Fruit fly (Drosophila melanogaster) whole organism: ENCODE measurements around the gene CG15403.
"Not testable (repeated sequence)": the region's sequence is repeated elsewhere in the genome, so short reads cannot be mapped to it uniquely, and the experiment has no call there.

Source experiments
- CG8478 ChIP-seq: fragments of >200 bp; optimal IDR thresholded peaks from 2 replicates; lab custom pipeline; 2018; ENCODE audit warnings: inconsistent platforms
- Dll ChIP-seq: fragments of >200 bp; optimal IDR thresholded peaks from 2 replicates; lab custom pipeline; 2017
- EcR ChIP-seq, 2 experiments: fragments of >200 bp; optimal IDR thresholded peaks; 2 replicates each; lab custom pipeline; 2017; ENCODE audit warnings: missing biosample characterization in 2 of 2, missing genetic modification characterization in 2 of 2, missing genetic modification reagents in 2 of 2
- pan ChIP-seq: fragments of >200 bp; optimal IDR thresholded peaks from 2 replicates; lab custom pipeline; 2017
- psq ChIP-seq: fragments of >200 bp; optimal IDR thresholded peaks from 2 replicates; lab custom pipeline; 2017
- usp ChIP-seq: fragments of >200 bp; optimal IDR thresholded peaks from 2 replicates; lab custom pipeline; 2017; ENCODE audit warnings: missing biosample characterization, missing genetic modification characterization, mixed read lengths

The CG15403 gene

DNA sequence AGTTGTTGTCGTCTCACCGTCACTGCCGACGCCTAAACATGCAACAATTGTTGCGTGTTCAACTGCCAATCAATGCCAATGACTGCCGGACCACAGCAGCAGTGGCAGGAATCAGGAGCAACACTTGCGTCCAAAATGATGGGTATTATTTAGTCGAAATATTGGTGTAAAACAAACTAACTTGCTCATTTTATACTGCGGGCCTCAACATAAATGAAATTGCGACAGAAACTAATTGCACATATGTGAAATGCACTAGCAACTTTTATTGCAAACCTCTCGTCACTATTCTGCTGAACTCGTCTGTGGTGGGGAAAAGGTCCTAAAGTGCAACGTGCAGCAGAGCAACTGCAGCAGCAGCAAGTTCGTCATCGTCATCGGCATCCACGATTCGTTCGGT is 26.3 kb downstream of the CG15403 start:
- TF ChIP-seq CG8478 (lab: Kevin White, UChicago), result no peak
- no peak for TF ChIP-seq psq (lab: Kevin White, UChicago)
- no peak for TF ChIP-seq Dll (lab: Kevin White, UChicago)
- no peak for TF ChIP-seq EcR (GFP tag; optimal IDR thresholded peaks at IDR 0.05; lab: Kevin White, UChicago)
- no peak for TF ChIP-seq pan (lab: Kevin White, UChicago)
- TF ChIP-seq usp (GFP tag; lab: Kevin White, UChicago), result no peak

dm6 chr2L:3155804-3156203 is 27.4 kb downstream of the CG15403 start:
- TF ChIP-seq psq (lab: Kevin White, UChicago), result no peak
- no peak for TF ChIP-seq Dll (lab: Kevin White, UChicago)
- no peak for TF ChIP-seq EcR (GFP tag; optimal IDR thresholded peaks at IDR 0.05; lab: Kevin White, UChicago)
- TF ChIP-seq CG8478 (lab: Kevin White, UChicago), result no peak
- TF ChIP-seq usp (GFP tag; lab: Kevin White, UChicago), result no peak
- TF ChIP-seq pan (lab: Kevin White, UChicago), result no peak

- TF ChIP-seq CG8478 (lab: Kevin White, UChicago) (no peak), EcR (GFP tag; optimal IDR thresholded peaks at IDR 0.05; lab: Kevin White, UChicago) (no peak), pan (lab: Kevin White, UChicago) (no peak), usp (GFP tag; lab: Kevin White, UChicago) (no peak), Dll (lab: Kevin White, UChicago) (no peak), psq (lab: Kevin White, UChicago) (no peak)
Observed at dm6 chr2L:3158260-3159072, 30.0 kb downstream of the CG15403 start.

DNA sequence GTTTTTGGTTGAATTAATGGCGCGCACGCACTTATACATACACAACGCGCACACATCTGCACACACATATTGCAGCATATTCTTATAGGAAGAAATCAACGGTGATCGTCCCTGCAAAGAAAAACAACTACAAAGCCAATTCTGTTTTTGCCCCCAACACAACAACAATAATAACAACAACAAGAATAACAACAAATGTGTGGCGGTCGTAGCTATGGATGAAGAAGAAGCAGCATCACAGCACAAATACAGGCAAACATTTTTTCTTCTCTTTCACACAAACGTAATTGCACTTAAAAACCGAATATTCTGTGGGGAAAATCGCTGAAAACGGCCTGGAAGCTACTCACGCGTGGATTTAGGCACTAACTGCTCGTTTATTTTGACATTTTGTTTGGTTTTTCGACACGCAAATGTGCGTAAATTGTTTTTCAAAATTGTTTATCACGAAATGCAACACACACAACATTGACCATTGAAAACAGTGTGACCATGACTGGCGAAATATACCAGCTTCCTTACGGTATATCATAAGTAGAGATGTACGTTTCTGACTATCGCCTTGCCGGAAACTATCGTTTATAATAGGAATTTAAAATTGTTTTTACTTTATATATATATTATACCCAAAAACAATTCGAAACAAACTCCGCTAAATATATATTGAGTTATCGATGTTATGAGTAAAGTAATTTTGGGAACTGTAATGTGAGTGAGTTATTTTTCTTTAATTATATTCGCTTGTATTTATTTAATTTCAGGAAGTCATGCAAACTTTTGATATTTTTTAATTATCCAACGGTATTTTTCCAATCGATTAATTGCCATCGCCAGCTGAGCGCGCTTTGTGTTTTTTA is 30.9 kb downstream of the CG15403 start, which contains the start of the genes Mad and gkt:
Mad (minus strand) TSS at position 500 of the 857 bp plus-strand sequence.
gkt (plus strand) TSS at position 807 of the 857 bp plus-strand sequence.
- TF ChIP-seq CG8478 (lab: Kevin White, UChicago) (no peak), usp (GFP tag; lab: Kevin White, UChicago) (no peak), pan (lab: Kevin White, UChicago) (no peak), Dll (lab: Kevin White, UChicago) (no peak), EcR (GFP tag; optimal IDR thresholded peaks at IDR 0.05; lab: Kevin White, UChicago) (no peak)

DNA sequence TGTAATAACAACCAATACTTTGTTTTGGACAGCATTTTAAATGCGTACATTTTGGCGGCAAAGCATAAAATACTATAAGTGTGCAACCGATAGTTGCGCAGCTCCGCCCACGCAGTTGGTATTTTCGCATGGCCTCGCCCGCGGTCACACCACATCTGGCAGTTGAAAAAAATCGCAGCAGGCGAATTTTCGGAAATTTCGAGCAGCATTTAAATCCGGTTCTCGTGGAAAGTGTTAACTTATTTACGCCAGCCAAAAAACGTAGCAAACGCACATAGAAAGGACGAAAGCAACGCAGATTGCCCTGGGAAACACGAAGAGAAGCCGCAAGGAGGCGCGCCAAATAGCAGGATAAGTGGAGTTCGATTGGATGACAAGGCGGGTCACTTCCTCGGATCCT is 35.1 kb downstream of the CG15403 start, which contains the start of gene Hydr2:
Hydr2 (plus strand) TSS at position 156 of the 400 bp plus-strand sequence.
- not testable (repeated sequence) for TF ChIP-seq pan (lab: Kevin White, UChicago); EcR (GFP tag; optimal IDR thresholded peaks at IDR 0.05; lab: Kevin White, UChicago); psq (lab: Kevin White, UChicago)

dm6 chr2L:3164257-3165021 is 36.0 kb downstream of the CG15403 start:
- TF ChIP-seq Dll (lab: Kevin White, UChicago) (no peak), pan (lab: Kevin White, UChicago) (no peak), usp (GFP tag; lab: Kevin White, UChicago) (no peak), EcR (GFP tag; optimal IDR thresholded peaks at IDR 0.05; lab: Kevin White, UChicago) (no peak), psq (lab: Kevin White, UChicago) (no peak), CG8478 (lab: Kevin White, UChicago) (no peak)

DNA sequence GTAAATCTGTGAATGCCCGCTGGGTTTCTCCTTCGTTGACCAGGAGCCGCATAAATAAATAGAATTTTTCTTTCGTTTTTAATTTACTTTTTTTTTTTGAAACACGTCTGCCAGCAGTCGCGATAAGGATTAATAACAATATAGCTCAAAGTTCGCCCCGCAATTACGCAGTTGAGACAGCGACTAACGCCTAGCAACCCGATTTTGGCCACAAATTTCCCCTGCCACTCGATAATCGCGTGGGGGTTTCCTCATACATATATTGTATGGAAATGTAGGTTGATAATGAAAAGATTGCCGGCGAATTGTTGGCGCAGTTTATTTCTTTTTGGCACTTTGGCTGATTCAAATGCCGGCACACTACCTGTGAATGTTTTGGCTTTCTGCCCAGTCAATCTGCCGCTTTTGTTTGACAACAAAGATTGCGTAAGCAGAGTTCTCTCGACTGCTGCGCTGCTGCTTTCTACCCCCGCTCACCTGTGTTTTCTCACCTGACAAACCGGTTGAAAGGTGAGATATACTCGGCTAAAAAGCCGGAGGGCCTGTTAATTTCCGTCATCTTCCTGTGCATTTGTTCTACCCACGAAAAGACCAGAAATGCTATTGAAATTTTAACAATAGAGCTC is 36.7 kb downstream of the CG15403 start:
- no peak for TF ChIP-seq pan (lab: Kevin White, UChicago)
- TF ChIP-seq CG8478 (lab: Kevin White, UChicago), result no peak
- TF ChIP-seq usp (GFP tag; lab: Kevin White, UChicago), result no peak
- TF ChIP-seq EcR (GFP tag; optimal IDR thresholded peaks at IDR 0.05; lab: Kevin White, UChicago), result no peak
- TF ChIP-seq psq (lab: Kevin White, UChicago), result no peak

- TF ChIP-seq Dll (lab: Kevin White, UChicago) (no peak), psq (lab: Kevin White, UChicago) (no peak), EcR (GFP tag; optimal IDR thresholded peaks at IDR 0.05; lab: Kevin White, UChicago) (no peak), usp (GFP tag; lab: Kevin White, UChicago) (no peak)
Observed at dm6 chr2L:3166710-3167109, 38.3 kb downstream of the CG15403 start.

dm6 chr2L:3170949-3171579 is 42.6 kb downstream of the CG15403 start, which contains the start of gene CG44002:
TSS of gene CG44002 (minus strand) at chr2L:3171092.
- no peak for TF ChIP-seq psq (lab: Kevin White, UChicago)
- no peak for TF ChIP-seq pan (lab: Kevin White, UChicago)
- no peak for TF ChIP-seq CG8478 (lab: Kevin White, UChicago)
- TF ChIP-seq EcR (GFP tag; optimal IDR thresholded peaks at IDR 0.05; lab: Kevin White, UChicago), result no peak
- no peak for TF ChIP-seq Dll (lab: Kevin White, UChicago)
- no peak for TF ChIP-seq usp (GFP tag; lab: Kevin White, UChicago)
